Worm (Caenorhabditis elegans) whole organism, L4 larva: ENCODE results near the gene rpt-6.
"Not testable (repeated sequence)": the region's sequence is repeated elsewhere in the genome, so short reads cannot be mapped to it uniquely, and the experiment has no call there.

Source experiments
- D1046.2 ChIP-seq: fragments of 200-800 bp; sonication (Bioruptor generic); IDR thresholded peaks from 2 replicates; pipeline ENCODE4 v1.3.6; 2022; ENCODE audit warnings: missing genetic modification characterization, missing compliant biosample characterization
- F10B5.3 ChIP-seq: sonication (generic microtip); optimal IDR thresholded peaks from 2 replicates; lab custom pipeline; 2016; ENCODE audit warnings: mild to moderate bottlenecking, missing genetic modification characterization, missing compliant biosample characterization
- F37D6.2 ChIP-seq: sonication (generic microtip); optimal IDR thresholded peaks from 2 replicates; lab custom pipeline; 2016; ENCODE audit warnings: mild to moderate bottlenecking, missing genetic modification characterization, missing compliant biosample characterization
- Y48G9A.11 ChIP-seq: fragments of 200-800 bp; sonication (Bioruptor generic); IDR thresholded peaks from 2 replicates; pipeline ENCODE4 v1.3.6; 2022; ENCODE audit warnings: missing genetic modification reagents, missing genetic modification characterization, missing compliant biosample characterization
- Y5F2A.4 ChIP-seq: fragments of 200-800 bp; sonication (Bioruptor generic); optimal IDR thresholded peaks from 2 replicates; lab custom pipeline; 2018; ENCODE audit warnings: mild to moderate bottlenecking, missing genetic modification characterization, missing compliant biosample characterization
- ZK337.2 ChIP-seq: fragments of 200-800 bp; sonication (Bioruptor generic); IDR thresholded peaks from 2 replicates; pipeline ENCODE4 v1.3.6; 2022; ENCODE audit warnings: missing genetic modification reagents, missing genetic modification characterization, missing compliant biosample characterization
- aha-1 ChIP-seq: fragments of 150-350 bp; peaks from one replicate; lab custom pipeline; 2014; ENCODE audit warnings: missing biosample characterization, missing genetic modification characterization
- aly-2 ChIP-seq: sonication (generic microtip); optimal IDR thresholded peaks from 2 replicates; lab custom pipeline; 2018; ENCODE audit warnings: missing biosample characterization, missing genetic modification characterization
- ceh-44 ChIP-seq: fragments of 200-800 bp; sonication (Bioruptor generic); IDR thresholded peaks from 2 replicates; pipeline ENCODE4 v1.3.6; 2022; ENCODE audit warnings: missing genetic modification reagents, missing genetic modification characterization, missing compliant biosample characterization
- ceh-62 ChIP-seq: sonication (generic microtip); optimal IDR thresholded peaks from 2 replicates; lab custom pipeline; 2017; ENCODE audit warnings: missing biosample characterization, missing genetic modification characterization
- ceh-82 ChIP-seq: sonication (generic microtip); optimal IDR thresholded peaks from 2 replicates; lab custom pipeline; 2017; ENCODE audit warnings: missing biosample characterization, missing genetic modification characterization
- ces-1 ChIP-seq: fragments of 150-350 bp; sonication (generic microtip); optimal IDR thresholded peaks from 4 replicates; lab custom pipeline; 2014; ENCODE audit warnings: missing biosample characterization, missing genetic modification reagents, missing genetic modification characterization
- cey-2 ChIP-seq: sonication (generic microtip); optimal IDR thresholded peaks from 3 replicates; lab custom pipeline; 2017; ENCODE audit warnings: missing genetic modification characterization, mild to moderate bottlenecking, missing compliant biosample characterization, antibody characterized with exemption, borderline replicate concordance; ENCODE audit not compliant: insufficient read depth
- dpl-1 ChIP-seq: fragments of 150-350 bp; optimal IDR thresholded peaks from 2 replicates; lab custom pipeline; 2014; ENCODE audit warnings: missing biosample characterization, missing genetic modification reagents, missing genetic modification characterization
- dve-1 ChIP-seq: sonication (generic microtip); optimal IDR thresholded peaks from 2 replicates; lab custom pipeline; 2017; ENCODE audit warnings: antibody characterized with exemption, mild to moderate bottlenecking, missing genetic modification characterization, missing compliant biosample characterization; ENCODE audit not compliant: insufficient read depth
- fos-1 ChIP-seq: fragments of 150-350 bp; optimal IDR thresholded peaks from 2 replicates; lab custom pipeline; 2014; ENCODE audit warnings: missing biosample characterization, missing genetic modification characterization
- hlh-30 ChIP-seq: sonication (generic microtip); optimal IDR thresholded peaks from 2 replicates; lab custom pipeline; 2017; ENCODE audit warnings: antibody characterized with exemption, mild to moderate bottlenecking, missing genetic modification characterization, missing compliant biosample characterization; ENCODE audit not compliant: insufficient read depth
- lin-13 ChIP-seq: fragments of 150-350 bp; optimal IDR thresholded peaks from 2 replicates; lab custom pipeline; 2014; ENCODE audit warnings: missing biosample characterization, missing genetic modification reagents, missing genetic modification characterization
- lin-38 ChIP-seq: fragments of 200-800 bp; sonication (Bioruptor generic); IDR thresholded peaks from 2 replicates; pipeline ENCODE4 v1.3.6; 2022; ENCODE audit warnings: missing genetic modification reagents, missing genetic modification characterization, missing compliant biosample characterization
- lir-3 ChIP-seq: sonication (generic microtip); optimal IDR thresholded peaks from 2 replicates; lab custom pipeline; 2016; ENCODE audit warnings: mild to moderate bottlenecking, missing genetic modification characterization, missing compliant biosample characterization
- mdt-29 ChIP-seq: fragments of 200-800 bp; sonication (Bioruptor generic); IDR thresholded peaks from 2 replicates; pipeline ENCODE4 v1.3.6; 2022; ENCODE audit warnings: missing genetic modification reagents, missing genetic modification characterization, missing compliant biosample characterization
- mep-1 ChIP-seq: fragments of 150-350 bp; sonication (generic microtip); optimal IDR thresholded peaks from 3 replicates; lab custom pipeline; 2014; ENCODE audit warnings: missing biosample characterization, missing genetic modification characterization
- nhr-25 ChIP-seq: sonication (generic microtip); optimal IDR thresholded peaks from 2 replicates; lab custom pipeline; 2017; ENCODE audit warnings: missing genetic modification characterization, mild to moderate bottlenecking, missing compliant biosample characterization, antibody characterized with exemption, moderate library complexity, borderline replicate concordance; ENCODE audit not compliant: insufficient read depth
- pqm-1 ChIP-seq: sonication (generic microtip); optimal IDR thresholded peaks from 2 replicates; lab custom pipeline; 2017; ENCODE audit warnings: missing biosample characterization, missing genetic modification characterization
- set-16 ChIP-seq: fragments of 200-800 bp; sonication (Bioruptor generic); IDR thresholded peaks from 2 replicates; pipeline ENCODE4 v1.3.6; 2022; ENCODE audit warnings: missing genetic modification reagents, missing genetic modification characterization, missing compliant biosample characterization
- snpc-1.2 ChIP-seq: fragments of 200-800 bp; sonication (Bioruptor generic); IDR thresholded peaks from 2 replicates; pipeline ENCODE4 v1.3.6; 2022; ENCODE audit warnings: missing genetic modification reagents, missing genetic modification characterization, missing compliant biosample characterization
- tag-97 ChIP-seq: fragments of 200-800 bp; sonication (Bioruptor generic); IDR thresholded peaks from 2 replicates; pipeline ENCODE4 v1.3.6; 2022; ENCODE audit warnings: missing genetic modification characterization, missing compliant biosample characterization
- unc-62 ChIP-seq, 3 experiments: fragments of 150-350 bp in 1 of 3; sonication (generic microtip); optimal IDR thresholded peaks in 2 of 3; peaks in 1 of 3; 1 replicate in 1 of 3; 2 replicates in 2 of 3; lab custom pipeline; 2014 to 2017; ENCODE audit warnings: missing biosample characterization in 3 of 3, missing genetic modification characterization in 3 of 3, missing genetic modification reagents in 3 of 3, missing genotype in 1 of 3
- zfp-3 ChIP-seq: fragments of 200-800 bp; sonication (Bioruptor generic); conservative IDR thresholded peaks from 2 replicates; pipeline ENCODE4 v1.3.6; 2022; ENCODE audit warnings: missing genetic modification reagents, missing genetic modification characterization, missing compliant biosample characterization

Gene rpt-6

ce11 chrIII:12377198-12377662, 7.0 kb downstream of the rpt-6 start, which contains the start of gene pph-4.2:
TSS of gene pph-4.2 (minus strand) at chrIII:12377248.
- no peak for TF ChIP-seq ceh-82 (tag; lab: Kevin White, UChicago)
- TF ChIP-seq Y5F2A.4 (GFP tag; lab: Kevin White, UChicago) = no peak
- no peak for TF ChIP-seq zfp-3 (GFP tag; lab: Robert Waterston, UW)
- TF ChIP-seq ceh-44 (GFP tag; lab: Robert Waterston, UW) = no peak
- TF ChIP-seq F10B5.3 = no peak
- TF ChIP-seq mep-1 (tag; lab: Kevin White, UChicago) = no peak
- no peak for TF ChIP-seq nhr-25 (tag; lab: Kevin White, UChicago)
- peak; percentile 16 for TF ChIP-seq dve-1 (tag; lab: Kevin White, UChicago)
- no peak for TF ChIP-seq cey-2 (tag; lab: Kevin White, UChicago)
- TF ChIP-seq lin-38 = peak; percentile 91
- TF ChIP-seq hlh-30 (tag; lab: Kevin White, UChicago) = peak; percentile 54
- peak; percentile 90 for TF ChIP-seq dpl-1 (GFP tag; lab: Kevin White, UChicago)
- TF ChIP-seq lin-13 (GFP tag; lab: Kevin White, UChicago) = no peak
- no peak for TF ChIP-seq tag-97 (GFP tag; lab: Robert Waterston, UW)

ce11 chrIII:12382799-12383198, 12.5 kb downstream of the rpt-6 start:
- TF ChIP-seq lin-38 = peak; percentile 90
- 0 out of 2 replicates have a peak, but pooled peaks have one; percentile 24 for TF ChIP-seq ZK337.2
- peak; percentile 57; the same call in 1 of the 2 replicates for TF ChIP-seq set-16 (GFP tag; lab: Robert Waterston, UW)
- peak; percentile 35; the same call in 1 of the 2 replicates for TF ChIP-seq D1046.2 (GFP tag; lab: Robert Waterston, UW)
- 0 out of 2 replicates have a peak, but pooled peaks have one; percentile 55 for TF ChIP-seq Y48G9A.11 (GFP tag; lab: Robert Waterston, UW)
- 0 out of 2 replicates have a peak, but pooled peaks have one; percentile 39 for TF ChIP-seq snpc-1.2 (GFP tag; lab: Robert Waterston, UW)

ce11 chrIII:12383709-12384108, 13.5 kb downstream of the rpt-6 start, which contains the start of gene Y49E10.4:
TSS of gene Y49E10.4 (minus strand) at chrIII:12383809.
- not testable (repeated sequence) for TF ChIP-seq Y48G9A.11 (GFP tag; lab: Robert Waterston, UW); set-16 (GFP tag; lab: Robert Waterston, UW); F37D6.2 (tag; lab: Kevin White, UChicago)

- not testable (repeated sequence) for TF ChIP-seq unc-62 (GFP tag; optimal IDR thresholded peaks at IDR 0.05 in 1 of 2; lab: Kevin White, UChicago); unc-62 (tag; optimal IDR thresholded peaks at IDR 0.05; lab: Kevin White, UChicago); ceh-62; ces-1 (GFP tag; lab: Kevin White, UChicago)
Observed at ce11 chrIII:12386597-12386996, 16.3 kb downstream of the rpt-6 start, which contains the start of gene Y49E10.30. TSS of gene Y49E10.30 (plus strand) at chrIII:12386897.

- 0 out of 2 replicates have a peak, but pooled peaks have one; percentile 34 for TF ChIP-seq set-16 (GFP tag; lab: Robert Waterston, UW)
Observed at ce11 chrIII:12387344-12387743, 17.1 kb downstream of the rpt-6 start.

ce11 chrIII:12388106-12388505, 17.9 kb downstream of the rpt-6 start:
- TF ChIP-seq aha-1 (tag; lab: Kevin White, UChicago) (peak; percentile 92), Y48G9A.11 (GFP tag; lab: Robert Waterston, UW) (no peak), aly-2 (tag; lab: Kevin White, UChicago) (no peak), pqm-1 (tag; lab: Kevin White, UChicago) (no peak), fos-1 (tag; lab: Kevin White, UChicago) (no peak), mdt-29 (no peak), lir-3 (tag; lab: Kevin White, UChicago) (no peak)
